Worm (Caenorhabditis elegans): ENCODE data around the gene T19H12.3.

ce11 chrV:4881377-4881776 is 4.1 kb upstream of the T19H12.3 start, which contains the start of gene str-32:
- TF ChIP-seq him-1 (tag; optimal IDR thresholded peaks at IDR 0.05) (no peak), dao-5 (tag; optimal IDR thresholded peaks at IDR 0.05) (no peak), W03F9.2 (tag; optimal IDR thresholded peaks at IDR 0.05) (no peak)

All from whole organism, L4/young adult.